Worm (Caenorhabditis elegans) whole organism, young adult: ENCODE results near the gene F17E9.16.

Experiments used
- K12H6.12 ChIP-seq: fragments of 200-800 bp; sonication (Bioruptor generic); optimal IDR thresholded peaks from 2 replicates; lab custom pipeline; 2018; ENCODE audit warnings: mild to moderate bottlenecking, missing genetic modification characterization, missing compliant biosample characterization
- akir-1 ChIP-seq: fragments of 200-800 bp; sonication (Bioruptor generic); optimal IDR thresholded peaks from 2 replicates; lab custom pipeline; 2018; ENCODE audit warnings: mild to moderate bottlenecking, missing genetic modification characterization, moderate library complexity, missing compliant biosample characterization
- cebp-2 ChIP-seq: fragments of 200-800 bp; sonication (Bioruptor generic); IDR thresholded peaks from 2 replicates; pipeline ENCODE4 v1.3.6; 2022; ENCODE audit warnings: missing genetic modification characterization, missing compliant biosample characterization
- nfya-1 ChIP-seq: sonication (generic microtip); optimal IDR thresholded peaks from 2 replicates; lab custom pipeline; 2017; ENCODE audit warnings: antibody characterized with exemption, missing compliant biosample characterization, missing genetic modification characterization, borderline replicate concordance; ENCODE audit not compliant: insufficient read depth
- nhr-90 ChIP-seq: sonication (generic microtip); optimal IDR thresholded peaks from 2 replicates; lab custom pipeline; 2016; ENCODE audit warnings: missing genotype, mild to moderate bottlenecking, missing genetic modification characterization, missing compliant biosample characterization
- snpc-4 ChIP-seq, 5 experiments: fragments of 150-350 bp in 1 of 5; sonication (generic microtip) in 4 of 5; optimal IDR thresholded peaks; 2 replicates each; lab custom pipeline; 2014 to 2018; ENCODE audit warnings: missing genetic modification characterization in 5 of 5, missing biosample characterization in 3 of 5, antibody characterized with exemption in 2 of 5, mild to moderate bottlenecking in 2 of 5, missing compliant biosample characterization in 2 of 5, missing genotype in 2 of 5, moderate library complexity in 2 of 5, missing genetic modification reagents in 1 of 5

DNA sequence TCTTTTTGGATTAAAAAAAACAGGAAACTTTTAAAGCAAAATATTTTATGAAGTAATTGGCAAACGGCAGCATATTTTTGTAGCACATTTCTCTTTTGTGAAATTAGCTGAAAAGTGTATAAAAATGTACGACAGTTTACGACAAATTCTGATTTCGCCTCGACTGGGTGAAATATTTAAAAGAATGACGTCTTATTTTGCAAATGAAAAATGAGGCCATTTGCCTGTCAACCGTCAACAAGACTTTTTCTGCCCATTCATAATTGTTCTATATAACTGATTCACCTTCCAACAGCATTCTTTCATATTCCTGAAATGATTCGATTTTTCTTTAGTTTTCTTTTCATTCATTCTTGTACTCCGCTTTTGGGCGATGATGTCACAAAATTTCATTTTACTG lies 3.5 kb downstream of the F17E9.16 start, which contains the start of the genes F17E9.2 and col-116:
- TF ChIP-seq K12H6.12 (tag; lab: Kevin White, UChicago) = no peak
- TF ChIP-seq snpc-4 (GFP tag; optimal IDR thresholded peaks at IDR 0.05; lab: Kevin White, UChicago) = no peak
- no peak for TF ChIP-seq snpc-4 (tag; optimal IDR thresholded peaks at IDR 0.05; lab: Kevin White, UChicago)
- no peak for TF ChIP-seq nhr-90 (tag; lab: Kevin White, UChicago)
- no peak for TF ChIP-seq akir-1
- TF ChIP-seq cebp-2 (GFP tag; lab: Robert Waterston, UW) = no peak
- TF ChIP-seq nfya-1 = no peak
